Worm (Caenorhabditis elegans): Measurements from ENCODE around the gene str-256.

The str-256 gene

DNA sequence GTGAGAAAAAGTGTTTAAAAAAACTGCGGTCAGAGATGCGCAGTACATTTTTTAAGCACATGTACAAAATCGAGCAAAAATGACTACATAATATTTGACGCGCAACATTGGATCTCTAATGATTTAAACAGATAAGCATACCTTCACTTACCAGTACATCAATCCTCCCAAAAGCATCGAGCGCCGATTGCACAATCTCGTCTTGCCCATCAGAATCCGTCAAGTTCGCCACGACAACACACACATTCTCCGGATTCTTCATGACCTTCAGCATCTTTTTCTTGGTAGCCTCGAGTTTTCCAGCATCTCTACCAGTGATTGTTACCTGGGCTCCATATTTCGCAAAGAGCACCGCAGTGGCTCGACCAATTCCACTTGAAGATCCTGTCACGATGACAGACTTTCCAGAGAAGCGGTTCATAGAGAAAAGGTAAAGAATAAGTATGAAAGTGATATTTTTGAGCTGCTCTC is 1.7 kb upstream of the str-256 start, which contains the start of gene T01G6.10:
TSS of gene T01G6.10 (minus strand) at position 421 of the 471 bp plus-strand sequence.
- TF ChIP-seq hlh-8 (tag; optimal IDR thresholded peaks at IDR 0.05) (no peak), ceh-34 (tag; optimal IDR thresholded peaks at IDR 0.05) (no peak), madf-2 (tag; optimal IDR thresholded peaks at IDR 0.05) (no peak), ahr-1 (tag; optimal IDR thresholded peaks at IDR 0.05) (no peak), zip-5 (tag; optimal IDR thresholded peaks at IDR 0.05) (no peak), ceh-48 (tag; optimal IDR thresholded peaks at IDR 0.05) (no peak), sdc-2 (tag; optimal IDR thresholded peaks at IDR 0.05) (no peak), K09A11.1 (tag; optimal IDR thresholded peaks at IDR 0.05; ENCODE audit: insufficient read depth) (no peak), ceh-2 (tag; optimal IDR thresholded peaks at IDR 0.05) (no peak), unc-55 (GFP tag; optimal IDR thresholded peaks at IDR 0.05) (no peak), ref-2 (tag; optimal IDR thresholded peaks at IDR 0.05) (no peak), ceh-14 (tag; optimal IDR thresholded peaks at IDR 0.05) (no peak), pax-1 (tag; optimal IDR thresholded peaks at IDR 0.05) (no peak), ets-4 (tag; optimal IDR thresholded peaks at IDR 0.05) (no peak), fkh-10 (GFP tag; optimal IDR thresholded peaks at IDR 0.05) (no peak), ceh-45 (GFP tag; IDR thresholded peaks at IDR 0.05) (no peak), Y22D7AL.16 (tag; optimal IDR thresholded peaks at IDR 0.05) (no peak), eyg-1 (tag; optimal IDR thresholded peaks at IDR 0.05) (no peak)

ce11 chrV:500535-500934 is 595 bp downstream of the str-256 start:
- TF ChIP-seq hlh-8 (tag; optimal IDR thresholded peaks at IDR 0.05) (no peak), ceh-24 (tag; optimal IDR thresholded peaks at IDR 0.05) (no peak), nhr-11 (tag; optimal IDR thresholded peaks at IDR 0.05) (no peak), ama-1 (optimal IDR thresholded peaks at IDR 0.05) (no peak), pros-1 (tag; optimal IDR thresholded peaks at IDR 0.05) (no peak), syd-9 (tag; optimal IDR thresholded peaks at IDR 0.05) (no peak), che-1 (tag; optimal IDR thresholded peaks at IDR 0.05) (no peak)

- TF ChIP-seq ahr-1 (tag; optimal IDR thresholded peaks at IDR 0.05) (no peak), elt-2 (tag; optimal IDR thresholded peaks at IDR 0.05) (no peak), nfya-1 (tag; optimal IDR thresholded peaks at IDR 0.05) (peak; percentile 37), dve-1 (tag; optimal IDR thresholded peaks at IDR 0.05) (no peak)
Observed at ce11 chrV:497399-497798, 3.7 kb downstream of the str-256 start, which contains the start of gene T01G6.1. Gene T01G6.1 (plus strand): TSS chrV:497699.

- TF ChIP-seq hlh-13 (GFP tag; optimal IDR thresholded peaks at IDR 0.05) (no peak), hlh-8 (tag; optimal IDR thresholded peaks at IDR 0.05) (no peak), ets-4 (tag; optimal IDR thresholded peaks at IDR 0.05) (no peak), pax-1 (tag; optimal IDR thresholded peaks at IDR 0.05) (no peak), ztf-16 (tag; optimal IDR thresholded peaks at IDR 0.05) (no peak), K02D7.2 (tag; optimal IDR thresholded peaks at IDR 0.05) (no peak), fax-1 (tag; optimal IDR thresholded peaks at IDR 0.05) (no peak), unc-55 (GFP tag; optimal IDR thresholded peaks at IDR 0.05) (no peak), ceh-18 (tag; optimal IDR thresholded peaks at IDR 0.05) (no peak), hlh-30 (tag; optimal IDR thresholded peaks at IDR 0.05; ENCODE audit: insufficient read depth) (no peak), elt-4 (tag; optimal IDR thresholded peaks at IDR 0.05) (no peak), F13H6.1 (tag; optimal IDR thresholded peaks at IDR 0.05) (no peak), gmeb-2 (tag; optimal IDR thresholded peaks at IDR 0.05) (no peak), hlh-15 (tag; optimal IDR thresholded peaks at IDR 0.05) (no peak)
Observed at ce11 chrV:494284-494683, 6.8 kb downstream of the str-256 start, which contains the start of gene nhr-131. Gene nhr-131 (plus strand): TSS chrV:494370.

- no peak for TF ChIP-seq pag-3 (tag; optimal IDR thresholded peaks at IDR 0.05; ENCODE audit: borderline replicate concordance)
- TF ChIP-seq ceh-48 (tag; optimal IDR thresholded peaks at IDR 0.05): no peak
- no peak for TF ChIP-seq syd-9 (tag; optimal IDR thresholded peaks at IDR 0.05)
- TF ChIP-seq elt-2 (tag; optimal IDR thresholded peaks at IDR 0.05): no peak
- TF ChIP-seq rnt-1 (tag; optimal IDR thresholded peaks at IDR 0.05): no peak
- no peak for TF ChIP-seq gmeb-2 (tag; optimal IDR thresholded peaks at IDR 0.05)
Observed at ce11 chrV:491432-491831, 9.7 kb downstream of the str-256 start, which contains the start of gene str-196. Gene str-196 (plus strand): TSS chrV:491732.
